Fruit fly (Drosophila melanogaster): ENCODE measurements around the gene Lsd-1.

The Lsd-1 gene

DNA sequence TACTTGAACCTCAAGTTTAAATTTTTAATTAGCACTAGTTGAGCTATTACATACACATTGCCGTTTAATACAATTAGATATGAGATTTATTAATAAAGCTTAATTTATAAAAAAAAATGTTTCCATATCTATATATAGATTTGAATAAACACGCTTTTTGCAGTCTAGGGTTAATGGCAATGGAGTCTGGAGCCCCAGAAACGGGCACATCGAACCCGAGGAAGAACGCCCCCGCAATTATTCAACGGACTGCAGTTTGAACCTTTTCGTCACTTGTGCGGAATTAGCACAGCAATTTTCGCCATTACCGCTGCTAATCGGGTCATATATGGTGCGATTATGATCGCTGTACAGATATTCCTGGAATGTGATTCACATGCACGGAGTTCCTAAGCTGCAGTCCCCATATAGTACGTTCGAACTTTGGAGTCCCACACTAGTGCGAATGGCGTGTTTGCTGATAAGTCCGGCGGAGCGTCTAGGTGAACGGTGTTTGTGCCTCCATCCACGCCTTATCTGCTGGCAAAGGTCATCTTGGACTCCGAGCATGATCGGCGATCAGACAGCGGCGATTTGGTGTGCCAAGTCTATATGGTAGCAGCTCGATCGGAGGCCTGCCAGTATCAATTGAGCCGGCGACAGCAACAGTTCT lies at the start of gene Lsd-1:
Gene Lsd-1 (plus strand): TSS at position 236 of the 652 bp plus-strand sequence.
- TF ChIP-seq Mnt (GFP tag; optimal IDR thresholded peaks at IDR 0.05), result peak; percentile 0
- no peak for TF ChIP-seq Hr96 (GFP tag; optimal IDR thresholded peaks at IDR 0.05)
- TF ChIP-seq CG5204 (GFP tag; optimal IDR thresholded peaks at IDR 0.05), result no peak
- TF ChIP-seq toe (GFP tag; optimal IDR thresholded peaks at IDR 0.05), result no peak
- peak; percentile 69 for TF ChIP-seq cic (GFP tag; optimal IDR thresholded peaks at IDR 0.05)
- peak; percentile 5 for TF ChIP-seq tj (GFP tag; optimal IDR thresholded peaks at IDR 0.05)
- TF ChIP-seq Crg-1 (GFP tag; optimal IDR thresholded peaks at IDR 0.05), result no peak
- TF ChIP-seq CG12768 (GFP tag; optimal IDR thresholded peaks at IDR 0.05), result peak; percentile 63
- TF ChIP-seq CG11617 (GFP tag; optimal IDR thresholded peaks at IDR 0.05), result no peak
- peak; percentile 47 for TF ChIP-seq CG14711 (tag; optimal IDR thresholded peaks at IDR 0.05)
- peak; percentile 15 for TF ChIP-seq CG7101 (tag; optimal IDR thresholded peaks at IDR 0.05)
- TF ChIP-seq CG1620 (GFP tag; optimal IDR thresholded peaks at IDR 0.05), result no peak
- TF ChIP-seq pad (GFP tag; optimal IDR thresholded peaks at IDR 0.05), result no peak
- TF ChIP-seq CG33017 (tag; optimal IDR thresholded peaks at IDR 0.05), result peak; percentile 31
- TF ChIP-seq Clk (GFP tag; optimal IDR thresholded peaks at IDR 0.05), result no peak
- no peak for TF ChIP-seq bab1 (GFP tag; optimal IDR thresholded peaks at IDR 0.05)
- TF ChIP-seq cnc (optimal IDR thresholded peaks at IDR 0.05), result no peak
- no peak for TF ChIP-seq ovo (GFP tag; optimal IDR thresholded peaks at IDR 0.05)
- no peak for TF ChIP-seq CG7045 (GFP tag; optimal IDR thresholded peaks at IDR 0.05)
- TF ChIP-seq kay (GFP tag; ENCODE audit: borderline replicate concordance), result no peak

dm6 chr3R:23713901-23714300 lies 49.8 kb upstream of the Lsd-1 start:
- TF ChIP-seq Crg-1 (GFP tag; optimal IDR thresholded peaks at IDR 0.05), result no peak
- peak; percentile 11 for TF ChIP-seq tj (GFP tag; optimal IDR thresholded peaks at IDR 0.05)
- peak; percentile 22 for TF ChIP-seq CG14711 (tag; optimal IDR thresholded peaks at IDR 0.05)
- TF ChIP-seq CG1620 (GFP tag; optimal IDR thresholded peaks at IDR 0.05), result no peak
- peak; percentile 4 for TF ChIP-seq bab1 (GFP tag; optimal IDR thresholded peaks at IDR 0.05)

dm6 chr3R:23714852-23715251 lies 48.8 kb upstream of the Lsd-1 start:
- TF ChIP-seq CG33017 (tag; optimal IDR thresholded peaks at IDR 0.05) (no peak), kay (GFP tag; ENCODE audit: borderline replicate concordance) (peak; percentile 47)

DNA sequence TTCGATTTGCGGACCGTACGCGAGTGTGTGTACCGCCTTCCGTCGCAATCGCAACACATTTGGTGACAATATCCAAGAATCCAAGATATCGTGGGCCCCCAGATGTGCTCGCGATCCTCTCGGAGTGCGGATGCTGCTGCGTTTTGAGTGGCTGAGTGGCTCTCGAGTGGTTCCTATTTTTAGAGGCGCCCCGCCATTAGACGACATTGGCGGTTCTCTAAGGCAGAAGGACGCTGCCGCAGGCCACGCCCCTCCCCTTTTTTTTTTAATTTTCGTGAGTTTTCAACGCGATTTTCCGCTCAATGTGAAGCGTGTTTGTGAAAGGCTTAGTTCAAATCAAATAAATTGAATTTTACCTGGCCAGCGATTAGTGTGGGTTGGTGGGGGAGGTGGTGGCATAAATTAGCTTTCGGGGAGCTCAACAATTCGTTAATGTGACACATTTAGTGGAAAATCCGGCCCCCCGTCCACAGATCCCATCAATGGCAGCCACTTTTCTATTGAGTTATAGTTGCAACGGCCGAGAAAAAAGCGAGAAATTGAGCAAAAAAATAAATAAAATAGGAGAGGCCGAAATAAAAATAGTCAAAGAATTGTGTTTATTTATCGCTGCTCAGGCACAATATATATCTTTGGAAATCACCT lies 45.2 kb upstream of the Lsd-1 start, which contains the start of gene nau:
Gene nau (minus strand): TSS at position 61 of the 645 bp plus-strand sequence.
- TF ChIP-seq toe (GFP tag; optimal IDR thresholded peaks at IDR 0.05), result no peak
- no peak for TF ChIP-seq tj (GFP tag; optimal IDR thresholded peaks at IDR 0.05)
- TF ChIP-seq pad (GFP tag; optimal IDR thresholded peaks at IDR 0.05), result no peak
- no peak for TF ChIP-seq ovo (GFP tag; optimal IDR thresholded peaks at IDR 0.05)
- TF ChIP-seq kay (GFP tag; ENCODE audit: borderline replicate concordance), result no peak
- no peak for TF ChIP-seq CG33017 (tag; optimal IDR thresholded peaks at IDR 0.05)
- no peak for TF ChIP-seq cic (GFP tag; optimal IDR thresholded peaks at IDR 0.05)
- no peak for TF ChIP-seq Hr96 (GFP tag; optimal IDR thresholded peaks at IDR 0.05)
- no peak for TF ChIP-seq cnc (optimal IDR thresholded peaks at IDR 0.05)
- no peak for TF ChIP-seq CG7101 (tag; optimal IDR thresholded peaks at IDR 0.05)
- TF ChIP-seq CG7045 (GFP tag; optimal IDR thresholded peaks at IDR 0.05), result no peak
- no peak for TF ChIP-seq CG14711 (tag; optimal IDR thresholded peaks at IDR 0.05)
- no peak for TF ChIP-seq Mnt (GFP tag; optimal IDR thresholded peaks at IDR 0.05)
- TF ChIP-seq CG12768 (GFP tag; optimal IDR thresholded peaks at IDR 0.05), result no peak
- TF ChIP-seq Clk (GFP tag; optimal IDR thresholded peaks at IDR 0.05), result no peak
- TF ChIP-seq CG11617 (GFP tag; optimal IDR thresholded peaks at IDR 0.05), result no peak
- no peak for TF ChIP-seq Crg-1 (GFP tag; optimal IDR thresholded peaks at IDR 0.05)

dm6 chr3R:23721525-23721924 lies 42.1 kb upstream of the Lsd-1 start, which contains the start of gene CG10232:
CG10232 (minus strand) TSS chr3R:23721625.
- TF ChIP-seq CG7101 (tag; optimal IDR thresholded peaks at IDR 0.05) (no peak), pad (GFP tag; optimal IDR thresholded peaks at IDR 0.05) (no peak), CG12768 (GFP tag; optimal IDR thresholded peaks at IDR 0.05) (no peak), CG33017 (tag; optimal IDR thresholded peaks at IDR 0.05) (no peak), Hr96 (GFP tag; optimal IDR thresholded peaks at IDR 0.05) (no peak), cic (GFP tag; optimal IDR thresholded peaks at IDR 0.05) (no peak), toe (GFP tag; optimal IDR thresholded peaks at IDR 0.05) (no peak), bab1 (GFP tag; optimal IDR thresholded peaks at IDR 0.05) (no peak), Crg-1 (GFP tag; optimal IDR thresholded peaks at IDR 0.05) (no peak)

dm6 chr3R:23721936-23722335 lies 41.7 kb upstream of the Lsd-1 start:
- TF ChIP-seq CG14711 (tag; optimal IDR thresholded peaks at IDR 0.05), result no peak
- TF ChIP-seq CG33017 (tag; optimal IDR thresholded peaks at IDR 0.05), result peak; percentile 12
- peak; percentile 58 for TF ChIP-seq toe (GFP tag; optimal IDR thresholded peaks at IDR 0.05)
- TF ChIP-seq CG12768 (GFP tag; optimal IDR thresholded peaks at IDR 0.05), result no peak
- TF ChIP-seq Mnt (GFP tag; optimal IDR thresholded peaks at IDR 0.05), result peak; percentile 35
- TF ChIP-seq kay (GFP tag; ENCODE audit: borderline replicate concordance), result peak; percentile 83
- TF ChIP-seq Crg-1 (GFP tag; optimal IDR thresholded peaks at IDR 0.05), result peak; percentile 35
- TF ChIP-seq Hr96 (GFP tag; optimal IDR thresholded peaks at IDR 0.05), result peak; percentile 36
- peak; percentile 60 for TF ChIP-seq CG1620 (GFP tag; optimal IDR thresholded peaks at IDR 0.05)
- no peak for TF ChIP-seq tj (GFP tag; optimal IDR thresholded peaks at IDR 0.05)
- peak; percentile 58 for TF ChIP-seq CG7101 (tag; optimal IDR thresholded peaks at IDR 0.05)
- TF ChIP-seq bab1 (GFP tag; optimal IDR thresholded peaks at IDR 0.05), result peak; percentile 78
- TF ChIP-seq ovo (GFP tag; optimal IDR thresholded peaks at IDR 0.05), result no peak
- TF ChIP-seq cic (GFP tag; optimal IDR thresholded peaks at IDR 0.05), result peak; percentile 25
- TF ChIP-seq CG7045 (GFP tag; optimal IDR thresholded peaks at IDR 0.05), result peak; percentile 30

All from whole organism, adult.